Worm (Caenorhabditis elegans): Measurements from ENCODE around the gene atg-16.1.
A peak's percentile ranks its signal among the peaks of the same experiment; 100 is the strongest.

ce11 chrX:4434577-4434976, 27.7 kb downstream of the atg-16.1 start:
- peak; percentile 18 for TF ChIP-seq unc-55 (GFP tag; optimal IDR thresholded peaks at IDR 0.05)
- TF ChIP-seq ztf-4 (tag; optimal IDR thresholded peaks at IDR 0.05): no peak
- no peak for TF ChIP-seq nhr-237 (tag; optimal IDR thresholded peaks at IDR 0.05)
- no peak for TF ChIP-seq nhr-77 (tag; optimal IDR thresholded peaks at IDR 0.05)
- no peak for TF ChIP-seq elt-3 (tag; optimal IDR thresholded peaks at IDR 0.05)
- no peak for TF ChIP-seq unc-62 (GFP tag; optimal IDR thresholded peaks at IDR 0.05)
- no peak for TF ChIP-seq ZK546.5 (tag; optimal IDR thresholded peaks at IDR 0.05)
- TF ChIP-seq snpc-4 (tag; optimal IDR thresholded peaks at IDR 0.05): no peak
